Fruit fly (Drosophila melanogaster) whole organism, wandering third instar larva: ENCODE data around the gene ppk28.

Experiments
- Abd-B ChIP-seq: fragments of >200 bp; optimal IDR thresholded peaks from 2 replicates; lab custom pipeline; 2017; ENCODE audit warnings: missing biosample characterization, missing genetic modification characterization
- CG32264 ChIP-seq: fragments of 200-800 bp; sonication (Bioruptor generic); optimal IDR thresholded peaks from 2 replicates; lab custom pipeline; 2016; ENCODE audit warnings: missing biosample characterization, missing genetic modification characterization
- CG9705 ChIP-seq: fragments of 200-800 bp; sonication (Bioruptor generic); optimal IDR thresholded peaks from 2 replicates; lab custom pipeline; 2018; ENCODE audit warnings: missing biosample characterization, mild to moderate bottlenecking, missing genetic modification characterization
- Dfd ChIP-seq: fragments of >200 bp; optimal IDR thresholded peaks from 2 replicates; lab custom pipeline; 2017; ENCODE audit warnings: missing biosample characterization, missing genetic modification characterization
- Dif ChIP-seq: fragments of 200-275, 200-300 bp; sonication (Bioruptor generic); optimal IDR thresholded peaks from 2 replicates; lab custom pipeline; 2018; ENCODE audit warnings: missing biosample characterization, missing genetic modification characterization; ENCODE audit not compliant: partially characterized antibody
- HLH106 ChIP-seq: fragments of 200-800 bp; optimal IDR thresholded peaks from 3 replicates; lab custom pipeline; 2019; ENCODE audit warnings: missing biosample characterization, mild to moderate bottlenecking, missing genetic modification characterization, moderate library complexity
- Hnf4 ChIP-seq: fragments of 200-800 bp; sonication (Bioruptor generic); optimal IDR thresholded peaks from 2 replicates; lab custom pipeline; 2016; ENCODE audit warnings: missing biosample characterization, mild to moderate bottlenecking, missing genetic modification characterization
- Hr78 ChIP-seq: fragments of >200 bp; optimal IDR thresholded peaks from 2 replicates; lab custom pipeline; 2017; ENCODE audit warnings: missing biosample characterization, missing genetic modification characterization
- Hr83 ChIP-seq: fragments of 200-300 bp; sonication (Bioruptor generic); optimal IDR thresholded peaks from 2 replicates; lab custom pipeline; 2016; ENCODE audit warnings: missing biosample characterization, mild to moderate bottlenecking, missing genetic modification characterization, moderate library complexity; ENCODE audit not compliant: poor library complexity, severe bottlenecking
- Jra ChIP-seq: sonication (Bioruptor generic); optimal IDR thresholded peaks from 2 replicates; lab custom pipeline; 2016; ENCODE audit warnings: missing biosample characterization, missing genetic modification characterization
- Mio ChIP-seq: sonication (Bioruptor generic); optimal IDR thresholded peaks from 2 replicates; lab custom pipeline; 2016; ENCODE audit warnings: missing biosample characterization, missing genetic modification characterization
- N ChIP-seq: fragments of >200 bp; optimal IDR thresholded peaks from 2 replicates; lab custom pipeline; 2018; ENCODE audit warnings: missing biosample characterization, missing external identifiers, missing genetic modification characterization
- Sp1 ChIP-seq: fragments of 200-800 bp; sonication (Bioruptor generic); optimal IDR thresholded peaks from 3 replicates; lab custom pipeline; 2019; ENCODE audit warnings: missing biosample characterization, mild to moderate bottlenecking, missing genetic modification characterization, moderate library complexity
- Vsx2 ChIP-seq: fragments of 200-300, 225-300 bp; sonication (Bioruptor generic); optimal IDR thresholded peaks from 2 replicates; lab custom pipeline; 2018; ENCODE audit warnings: missing biosample characterization, missing genetic modification characterization; ENCODE audit not compliant: partially characterized antibody
- br ChIP-seq: fragments of 200-800 bp; sonication (Bioruptor generic); optimal IDR thresholded peaks from 2 replicates; lab custom pipeline; 2016; ENCODE audit warnings: missing biosample characterization, missing genetic modification characterization
- brk ChIP-seq: fragments of 200-800 bp; sonication (Bioruptor generic); optimal IDR thresholded peaks from 2 replicates; lab custom pipeline; 2016; ENCODE audit warnings: missing biosample characterization, mild to moderate bottlenecking, missing genetic modification characterization
- dmrt93B ChIP-seq: fragments of 200-800 bp; sonication (Bioruptor generic); optimal IDR thresholded peaks from 2 replicates; lab custom pipeline; 2018; ENCODE audit warnings: missing biosample characterization, mild to moderate bottlenecking, missing genetic modification characterization
- ey ChIP-seq: fragments of 200-800 bp; sonication (Bioruptor generic); optimal IDR thresholded peaks from 2 replicates; lab custom pipeline; 2016; ENCODE audit warnings: missing biosample characterization, missing genetic modification characterization
- foxo ChIP-seq, 2 experiments: fragments of 200-800 bp; sonication (Bioruptor generic); optimal IDR thresholded peaks; 2 replicates in 1 of 2; 3 replicates in 1 of 2; lab custom pipeline; 2016 to 2017; ENCODE audit warnings: missing biosample characterization in 2 of 2, missing genetic modification characterization in 2 of 2
- fru ChIP-seq: fragments of 200-800 bp; sonication (Bioruptor generic); optimal IDR thresholded peaks from 3 replicates; lab custom pipeline; 2016; ENCODE audit warnings: missing biosample characterization, mild to moderate bottlenecking, missing genetic modification characterization
- h ChIP-seq: fragments of 200-800 bp; sonication (Bioruptor generic); optimal IDR thresholded peaks from 3 replicates; lab custom pipeline; 2016; ENCODE audit warnings: missing biosample characterization, mild to moderate bottlenecking, missing genetic modification characterization
- jim ChIP-seq: fragments of 175-275, 200-325 bp; sonication (Bioruptor generic); optimal IDR thresholded peaks from 2 replicates; lab custom pipeline; 2016; ENCODE audit warnings: missing biosample characterization, mild to moderate bottlenecking, missing genetic modification characterization
- lola ChIP-seq: fragments of >200 bp; optimal IDR thresholded peaks from 2 replicates; lab custom pipeline; 2017; ENCODE audit warnings: missing biosample characterization, missing genetic modification characterization
- psq ChIP-seq: fragments of 200-800 bp; sonication (Bioruptor generic); optimal IDR thresholded peaks from 3 replicates; lab custom pipeline; 2017; ENCODE audit warnings: missing biosample characterization, mild to moderate bottlenecking, missing genetic modification characterization, moderate library complexity
- rgr ChIP-seq: fragments of 200-800 bp; sonication (Bioruptor generic); optimal IDR thresholded peaks from 3 replicates; lab custom pipeline; 2016; ENCODE audit warnings: missing biosample characterization, mild to moderate bottlenecking, missing genetic modification characterization
- sage ChIP-seq: fragments of 200-800 bp; sonication (Bioruptor generic); optimal IDR thresholded peaks from 2 replicates; lab custom pipeline; 2016; ENCODE audit warnings: missing biosample characterization, mild to moderate bottlenecking, missing genetic modification characterization
- sv ChIP-seq: fragments of 200-800 bp; sonication (Bioruptor generic); optimal IDR thresholded peaks from 3 replicates; lab custom pipeline; 2016; ENCODE audit warnings: missing biosample characterization, missing genetic modification characterization
- tai ChIP-seq: sonication (Bioruptor generic); optimal IDR thresholded peaks from 2 replicates; lab custom pipeline; 2016; ENCODE audit warnings: missing biosample characterization, missing genetic modification characterization
- usp ChIP-seq: fragments of >200 bp; optimal IDR thresholded peaks from 2 replicates; lab custom pipeline; 2017; ENCODE audit warnings: missing biosample characterization, missing genetic modification characterization
- woc ChIP-seq: sonication (Bioruptor generic); optimal IDR thresholded peaks from 2 replicates; lab custom pipeline; 2016; ENCODE audit warnings: missing biosample characterization, mild to moderate bottlenecking, missing genetic modification characterization

The ppk28 gene

dm6 chrX:16768770-16769169 is 37.1 kb upstream of the ppk28 start:
- TF ChIP-seq N, result no peak

- peak; percentile 6 for TF ChIP-seq rgr (GFP tag; lab: Kevin White, UChicago)
- TF ChIP-seq sv (GFP tag; lab: Kevin White, UChicago), result peak; percentile 12
- peak in 1 of 2 experiments; percentile 63 for TF ChIP-seq foxo (GFP tag; optimal IDR thresholded peaks at IDR 0.05; lab: Kevin White, UChicago)
- TF ChIP-seq ey (GFP tag; lab: Kevin White, UChicago), result peak; percentile 32
- TF ChIP-seq br (GFP tag; lab: Kevin White, UChicago), result peak; percentile 19
- TF ChIP-seq HLH106 (tag; lab: Kevin White, UChicago), result peak; percentile 47
- no peak for TF ChIP-seq N
- peak; percentile 67 for TF ChIP-seq fru (GFP tag; lab: Kevin White, UChicago)
- TF ChIP-seq dmrt93B (GFP tag; lab: Kevin White, UChicago), result peak; percentile 9
- TF ChIP-seq woc, result peak; percentile 35
- TF ChIP-seq Hnf4, result no peak
- peak; percentile 66 for TF ChIP-seq h (GFP tag; lab: Kevin White, UChicago)
- TF ChIP-seq usp (GFP tag; lab: Kevin White, UChicago), result no peak
- TF ChIP-seq, all 38 proteins: peak for 10
Observed at dm6 chrX:16772882-16773827, 32.7 kb upstream of the ppk28 start.

dm6 chrX:16774201-16775061 is 31.4 kb upstream of the ppk28 start:
- TF ChIP-seq Hr78 (GFP tag; lab: Kevin White, UChicago) (no peak), usp (GFP tag; lab: Kevin White, UChicago) (no peak), psq (no peak), fru (GFP tag; lab: Kevin White, UChicago) (no peak), CG32264 (no peak), Vsx2 (GFP tag; lab: Kevin White, UChicago) (no peak), Sp1 (GFP tag; lab: Kevin White, UChicago) (no peak), Dif (GFP tag; lab: Kevin White, UChicago) (no peak), ey (GFP tag; lab: Kevin White, UChicago) (no peak), woc (no peak), HLH106 (tag; lab: Kevin White, UChicago) (no peak)
- TF ChIP-seq, all 38 proteins: peak for 0

dm6 chrX:16775083-16775482 is 30.8 kb upstream of the ppk28 start:
- TF ChIP-seq usp (GFP tag; lab: Kevin White, UChicago) (no peak), lola (GFP tag; lab: Kevin White, UChicago) (no peak), ey (GFP tag; lab: Kevin White, UChicago) (no peak), Dif (GFP tag; lab: Kevin White, UChicago) (no peak), Abd-B (GFP tag; lab: Kevin White, UChicago) (no peak), jim (GFP tag; lab: Kevin White, UChicago) (no peak), brk (GFP tag; lab: Kevin White, UChicago) (no peak), foxo (GFP tag; optimal IDR thresholded peaks at IDR 0.05; lab: Kevin White, UChicago) (no peak), Dfd (GFP tag; lab: Kevin White, UChicago) (no peak), Hr83 (GFP tag; lab: Kevin White, UChicago) (no peak), tai (GFP tag; lab: Kevin White, UChicago) (no peak), rgr (GFP tag; lab: Kevin White, UChicago) (no peak)

dm6 chrX:16778138-16778672 is 27.7 kb upstream of the ppk28 start:
- TF ChIP-seq sv (GFP tag; lab: Kevin White, UChicago), result no peak
- TF ChIP-seq sage (GFP tag; lab: Kevin White, UChicago), result no peak
- no peak for TF ChIP-seq tai (GFP tag; lab: Kevin White, UChicago)
- TF ChIP-seq Sp1 (GFP tag; lab: Kevin White, UChicago), result no peak
- no peak for TF ChIP-seq ey (GFP tag; lab: Kevin White, UChicago)
- TF ChIP-seq psq, result no peak
- no peak for TF ChIP-seq HLH106 (tag; lab: Kevin White, UChicago)
- TF ChIP-seq Jra (GFP tag; lab: Kevin White, UChicago), result no peak
- TF ChIP-seq CG9705 (GFP tag; lab: Kevin White, UChicago), result no peak
- TF ChIP-seq fru (GFP tag; lab: Kevin White, UChicago), result no peak
- no peak for TF ChIP-seq Abd-B (GFP tag; lab: Kevin White, UChicago)
- no peak for TF ChIP-seq CG32264
- TF ChIP-seq h (GFP tag; lab: Kevin White, UChicago), result no peak
- no peak for TF ChIP-seq N
- TF ChIP-seq Mio (GFP tag; lab: Kevin White, UChicago), result no peak
- TF ChIP-seq, all 38 proteins: peak for 0
